Fruit fly (Drosophila melanogaster) whole organism, embryonic: Measurements from ENCODE around the gene Cyp28d2.
A peak's percentile ranks its signal among the peaks of the same experiment; 100 is the strongest.

Experiments
- Atf6 ChIP-seq: fragments of 200-800 bp; sonication (Bioruptor generic); IDR thresholded peaks from 2 replicates; pipeline ENCODE4 v1.3.6; 2022; ENCODE audit warnings: missing biosample characterization, missing genetic modification characterization
- CG10565 ChIP-seq: fragments of 200-800 bp; sonication (Bioruptor generic); optimal IDR thresholded peaks from 3 replicates; lab custom pipeline; 2016; ENCODE audit warnings: missing biosample characterization, mild to moderate bottlenecking, missing genetic modification characterization
- CG11085 ChIP-seq: fragments of 200-800 bp; sonication (Bioruptor generic); IDR thresholded peaks from 2 replicates; pipeline ENCODE4 v1.3.6; 2022; ENCODE audit warnings: missing biosample characterization, missing genetic modification characterization
- CG11456 ChIP-seq: fragments of 200-800 bp; sonication (Bioruptor generic); IDR thresholded peaks from 3 replicates; pipeline ENCODE4 v1.3.6; 2022; ENCODE audit warnings: missing biosample characterization, missing genetic modification characterization
- CG13775 ChIP-seq: fragments of 200-800 bp; sonication (Bioruptor generic); optimal IDR thresholded peaks from 3 replicates; lab custom pipeline; 2017; ENCODE audit warnings: missing biosample characterization, mild to moderate bottlenecking, missing genetic modification characterization
- CG13894 ChIP-seq: fragments of 200-800 bp; sonication (Bioruptor generic); optimal IDR thresholded peaks from 3 replicates; lab custom pipeline; 2018; ENCODE audit warnings: missing biosample characterization, mild to moderate bottlenecking, missing genetic modification characterization, moderate library complexity
- CG16779 ChIP-seq: fragments of 200-800 bp; sonication (Bioruptor generic); IDR thresholded peaks from 2 replicates; pipeline ENCODE4 v1.3.6; 2022; ENCODE audit warnings: missing biosample characterization, missing genetic modification characterization
- CG2120 ChIP-seq: fragments of 200-800 bp; sonication (Bioruptor generic); optimal IDR thresholded peaks from 3 replicates; lab custom pipeline; 2016; ENCODE audit warnings: missing biosample characterization, missing genetic modification characterization
- CG32532 ChIP-seq: fragments of 200-800 bp; sonication (Bioruptor generic); IDR thresholded peaks from 2 replicates; pipeline ENCODE4 v1.3.6; 2022; ENCODE audit warnings: missing biosample characterization, missing genetic modification characterization
- CG3281 ChIP-seq: fragments of 200-800 bp; sonication (Bioruptor generic); optimal IDR thresholded peaks from 3 replicates; lab custom pipeline; 2017; ENCODE audit warnings: missing biosample characterization, mild to moderate bottlenecking, missing genetic modification characterization
- CG33557 ChIP-seq: fragments of 200-800 bp; sonication (Bioruptor generic); optimal IDR thresholded peaks from 2 replicates; lab custom pipeline; 2019; ENCODE audit warnings: missing biosample characterization, mild to moderate bottlenecking, missing genetic modification characterization, moderate library complexity
- CG3407 ChIP-seq: fragments of 200-800 bp; sonication (Bioruptor generic); optimal IDR thresholded peaks from 2 replicates; lab custom pipeline; 2018; ENCODE audit warnings: missing biosample characterization, mild to moderate bottlenecking, missing genetic modification characterization
- CG43689 ChIP-seq: fragments of 200-800 bp; sonication (Bioruptor generic); IDR thresholded peaks from 2 replicates; pipeline ENCODE4 v1.3.6; 2022; ENCODE audit warnings: missing biosample characterization, missing genetic modification characterization
- CG4730 ChIP-seq: fragments of 200-800 bp; sonication (Bioruptor generic); IDR thresholded peaks from 2 replicates; pipeline ENCODE4 v1.3.6; 2022; ENCODE audit warnings: missing biosample characterization, missing genetic modification characterization
- CG6813 ChIP-seq: fragments of 200-800 bp; sonication (Bioruptor generic); optimal IDR thresholded peaks from 2 replicates; lab custom pipeline; 2017; ENCODE audit warnings: missing biosample characterization, missing genetic modification characterization, mild to moderate bottlenecking, moderate library complexity, missing genetic modification reagents
- CG7556 ChIP-seq: fragments of 200-800 bp; sonication (Bioruptor generic); optimal IDR thresholded peaks from 2 replicates; lab custom pipeline; 2017; ENCODE audit warnings: missing biosample characterization, mild to moderate bottlenecking, missing genetic modification characterization
- CG7745 ChIP-seq: fragments of 200-800 bp; sonication (Bioruptor generic); optimal IDR thresholded peaks from 2 replicates; lab custom pipeline; 2018; ENCODE audit warnings: missing biosample characterization, mild to moderate bottlenecking, missing genetic modification characterization, moderate library complexity
- CG7839 ChIP-seq: fragments of 200-800 bp; sonication (Bioruptor generic); optimal IDR thresholded peaks from 3 replicates; lab custom pipeline; 2018; ENCODE audit warnings: missing biosample characterization, mild to moderate bottlenecking, missing genetic modification characterization, moderate library complexity
- CG8281 ChIP-seq: fragments of 200-800 bp; sonication (Bioruptor generic); optimal IDR thresholded peaks from 2 replicates; lab custom pipeline; 2018; ENCODE audit warnings: missing biosample characterization, mild to moderate bottlenecking, missing genetic modification characterization, moderate library complexity
- CG8478 ChIP-seq: fragments of >200 bp; optimal IDR thresholded peaks from 2 replicates; lab custom pipeline; 2018
- Camta ChIP-seq: fragments of 200-800 bp; sonication (Bioruptor generic); optimal IDR thresholded peaks from 2 replicates; lab custom pipeline; 2016; ENCODE audit warnings: missing biosample characterization, missing genetic modification characterization
- CrebB ChIP-seq: fragments of 200-800 bp; sonication (Bioruptor generic); optimal IDR thresholded peaks from 3 replicates; lab custom pipeline; 2018; ENCODE audit warnings: missing biosample characterization, mild to moderate bottlenecking, missing genetic modification characterization
- Elba2 ChIP-seq: fragments of 200-800 bp; sonication (Bioruptor generic); optimal IDR thresholded peaks from 3 replicates; lab custom pipeline; 2016; ENCODE audit warnings: missing biosample characterization, missing genetic modification characterization
- Fer2 ChIP-seq: fragments of 200-800 bp; sonication (Bioruptor generic); optimal IDR thresholded peaks from 2 replicates; lab custom pipeline; 2018; ENCODE audit warnings: missing biosample characterization, mild to moderate bottlenecking, missing genetic modification characterization, moderate library complexity
- Gug ChIP-seq: fragments of 200-800 bp; sonication (Bioruptor generic); IDR thresholded peaks from 4 replicates; pipeline ENCODE4 v1.3.6; 2022; ENCODE audit warnings: missing biosample characterization, missing genetic modification characterization
- Hr78 ChIP-seq, 2 experiments: fragments of 200-800 bp in 1 of 2; fragments of >200 bp in 1 of 2; sonication (Bioruptor generic) in 1 of 2; optimal IDR thresholded peaks; 2 replicates each; lab custom pipeline; 2017 to 2019; ENCODE audit warnings: missing biosample characterization in 2 of 2, missing genetic modification characterization in 2 of 2, mild to moderate bottlenecking in 1 of 2, moderate library complexity in 1 of 2
- Oli ChIP-seq: fragments of 200-800 bp; sonication (Bioruptor generic); optimal IDR thresholded peaks from 2 replicates; lab custom pipeline; 2018; ENCODE audit warnings: missing biosample characterization, mild to moderate bottlenecking, missing genetic modification characterization, moderate library complexity
- Opbp ChIP-seq: fragments of 200-800 bp; sonication (Bioruptor generic); IDR thresholded peaks from 3 replicates; pipeline ENCODE4 v1.3.6; 2022; ENCODE audit warnings: missing biosample characterization, missing genetic modification characterization; ENCODE audit not compliant: partially characterized antibody
- Pdp1 ChIP-seq, 2 experiments: fragments of 200-800 bp; sonication (Bioruptor generic); optimal IDR thresholded peaks; 3 replicates each; lab custom pipeline; 2016; ENCODE audit warnings: missing biosample characterization in 2 of 2, missing genetic modification characterization in 2 of 2, mild to moderate bottlenecking in 1 of 2, moderate library complexity in 1 of 2
- Ptx1 ChIP-seq: fragments of 200-800 bp; sonication (Bioruptor generic); IDR thresholded peaks from 2 replicates; pipeline ENCODE4 v1.3.6; 2022; ENCODE audit warnings: missing biosample characterization, missing genetic modification characterization
- Taf1 ChIP-seq: fragments of 200-800 bp; sonication (Bioruptor generic); IDR thresholded peaks from 2 replicates; pipeline ENCODE4 v1.3.6; 2022; ENCODE audit warnings: missing biosample characterization, missing genetic modification characterization
- Vsx1 ChIP-seq: fragments of 200-800 bp; sonication (Bioruptor generic); optimal IDR thresholded peaks from 2 replicates; lab custom pipeline; 2017; ENCODE audit warnings: missing biosample characterization, mild to moderate bottlenecking, missing genetic modification characterization, missing genetic modification reagents
- cg ChIP-seq: fragments of 200-800 bp; sonication (Bioruptor generic); optimal IDR thresholded peaks from 3 replicates; lab custom pipeline; 2019; ENCODE audit warnings: missing biosample characterization, mild to moderate bottlenecking, missing genetic modification characterization, moderate library complexity
- corto ChIP-seq: fragments of 200-800 bp; sonication (Bioruptor generic); optimal IDR thresholded peaks from 2 replicates; lab custom pipeline; 2016; ENCODE audit warnings: missing biosample characterization, mild to moderate bottlenecking, missing genetic modification characterization, moderate library complexity
- disco-r ChIP-seq: fragments of 200-800 bp; sonication (Bioruptor generic); optimal IDR thresholded peaks from 2 replicates; lab custom pipeline; 2016; ENCODE audit warnings: missing biosample characterization, missing genetic modification characterization
- fru ChIP-seq: fragments of >200 bp; optimal IDR thresholded peaks from 2 replicates; lab custom pipeline; 2017
- gro ChIP-seq: fragments of 200-800 bp; sonication (Bioruptor generic); optimal IDR thresholded peaks from 2 replicates; lab custom pipeline; 2016; ENCODE audit warnings: missing biosample characterization, missing genetic modification characterization
- jigr1 ChIP-seq: fragments of 200-800 bp; sonication (Bioruptor generic); IDR thresholded peaks from 3 replicates; pipeline ENCODE4 v1.3.6; 2022; ENCODE audit warnings: missing biosample characterization, missing genetic modification characterization
- jumu ChIP-seq: fragments of 200-800 bp; sonication (Bioruptor generic); optimal IDR thresholded peaks from 3 replicates; lab custom pipeline; 2016; ENCODE audit warnings: missing biosample characterization, missing genetic modification characterization
- lov ChIP-seq, 2 experiments: fragments of 200-800 bp in 1 of 2; fragments of >200 bp in 1 of 2; sonication (Bioruptor generic) in 1 of 2; IDR thresholded peaks in 1 of 2; optimal IDR thresholded peaks in 1 of 2; 2 replicates in 1 of 2; 3 replicates in 1 of 2; pipeline versions ENCODE4 v1.3.6 to Lab custom; 2017 to 2022; ENCODE audit warnings: missing biosample characterization in 1 of 2, missing genetic modification characterization in 1 of 2
- maf-S ChIP-seq: fragments of 200-800 bp; sonication (Bioruptor generic); optimal IDR thresholded peaks from 2 replicates; lab custom pipeline; 2016; ENCODE audit warnings: missing biosample characterization, missing genetic modification characterization
- pzg ChIP-seq: fragments of 200-800 bp; sonication (Bioruptor generic); optimal IDR thresholded peaks from 3 replicates; lab custom pipeline; 2018; ENCODE audit warnings: missing biosample characterization, mild to moderate bottlenecking, missing genetic modification characterization, moderate library complexity
- so ChIP-seq: fragments of 200-800 bp; sonication (Bioruptor generic); IDR thresholded peaks from 3 replicates; pipeline ENCODE4 v1.3.6; 2022; ENCODE audit warnings: missing biosample characterization, missing genetic modification characterization
- ssp ChIP-seq: fragments of 200-800 bp; sonication (Bioruptor generic); IDR thresholded peaks from 2 replicates; pipeline ENCODE4 v1.3.6; 2022; ENCODE audit warnings: missing biosample characterization, missing genetic modification characterization
- sug ChIP-seq: fragments of 200-800 bp; optimal IDR thresholded peaks from 2 replicates; lab custom pipeline; 2019; ENCODE audit warnings: missing biosample characterization, mild to moderate bottlenecking, missing genetic modification characterization, moderate library complexity
- unc-4 ChIP-seq: fragments of 200-800 bp; sonication (Bioruptor generic); IDR thresholded peaks from 2 replicates; pipeline ENCODE4 v1.3.6; 2022; ENCODE audit warnings: missing biosample characterization, missing genetic modification characterization; ENCODE audit not compliant: partially characterized antibody
- wdn ChIP-seq: fragments of 200-800 bp; sonication (Bioruptor generic); IDR thresholded peaks from 2 replicates; pipeline ENCODE4 v1.3.6; 2022; ENCODE audit warnings: missing biosample characterization, missing genetic modification characterization
- wor ChIP-seq: fragments of 200-800 bp; sonication (Bioruptor generic); IDR thresholded peaks from 2 replicates; pipeline ENCODE4 v1.3.6; 2022; ENCODE audit warnings: missing biosample characterization, missing genetic modification characterization
- zf30C ChIP-seq: fragments of 200-800 bp; sonication (Bioruptor generic); optimal IDR thresholded peaks from 3 replicates; lab custom pipeline; 2018; ENCODE audit warnings: missing biosample characterization, mild to moderate bottlenecking, missing genetic modification characterization

Gene Cyp28d2

dm6 chr2L:5256036-5256846, 49.2 kb downstream of the Cyp28d2 start (continued):
- TF ChIP-seq CrebB (tag; lab: Kevin White, UChicago) (peak; percentile 33), Fer2 (no peak), CG2120 (GFP tag; lab: Kevin White, UChicago) (no peak), Ptx1 (GFP tag; lab: Robert Waterston, UW) (peak; percentile 55), CG8478 (lab: Kevin White, UChicago) (no peak), CG32532 (GFP tag; lab: Robert Waterston, UW) (no peak), Opbp (GFP tag; lab: Robert Waterston, UW) (no peak), jumu (GFP tag; lab: Kevin White, UChicago) (no peak), wdn (GFP tag; lab: Robert Waterston, UW) (no peak), CG7556 (GFP tag; lab: Kevin White, UChicago) (peak; percentile 45), jigr1 (GFP tag; lab: Robert Waterston, UW) (no peak), wor (GFP tag; lab: Robert Waterston, UW) (no peak), CG3281 (GFP tag; lab: Kevin White, UChicago) (no peak), fru (lab: Kevin White, UChicago) (no peak), CG11456 (no peak), sug (peak; percentile 67), Gug (GFP tag; lab: Robert Waterston, UW) (peak; percentile 15; the same call in 1 of the 4 replicates), so (GFP tag; lab: Robert Waterston, UW) (peak; percentile 69; the same call in 2 of the 3 replicates), CG4730 (0 out of 2 replicates have a peak, but pooled peaks have one; percentile 38), CG7745 (tag; lab: Kevin White, UChicago) (peak; percentile 85), cg (GFP tag; lab: Kevin White, UChicago) (peak; percentile 6), pzg (GFP tag; lab: Kevin White, UChicago) (no peak), disco-r (GFP tag; lab: Kevin White, UChicago) (no peak), Taf1 (no peak), CG33557 (GFP tag; lab: Kevin White, UChicago) (peak; percentile 90), lov (optimal IDR thresholded peaks at IDR 0.05; lab: Kevin White, UChicago) (no peak), lov (GFP tag; IDR thresholded peaks at IDR 0.05; lab: Robert Waterston, UW) (peak; percentile 80; the same call in 2 of the 3 replicates), CG13775 (GFP tag; lab: Kevin White, UChicago) (peak; percentile 4), Pdp1 (GFP tag; optimal IDR thresholded peaks at IDR 0.05; lab: Kevin White, UChicago) (peak; percentile 18 to 55), corto (GFP tag; lab: Kevin White, UChicago) (peak; percentile 79), ssp (GFP tag; lab: Robert Waterston, UW) (no peak), CG6813 (GFP tag; lab: Kevin White, UChicago) (peak; percentile 81), CG13894 (tag; lab: Kevin White, UChicago) (no peak), gro (GFP tag; lab: Kevin White, UChicago) (no peak), Oli (peak; percentile 29), unc-4 (no peak), zf30C (peak; percentile 13), CG43689 (GFP tag; lab: Robert Waterston, UW) (no peak), CG8281 (tag; lab: Kevin White, UChicago) (peak; percentile 39), CG7839 (tag; lab: Kevin White, UChicago) (peak; percentile 63), Vsx1 (GFP tag; lab: Kevin White, UChicago) (peak; percentile 53), Hr78 (GFP tag; optimal IDR thresholded peaks at IDR 0.05; lab: Kevin White, UChicago) (peak in 1 of 2 experiments; percentile 70), maf-S (no peak), Elba2 (GFP tag; lab: Kevin White, UChicago) (no peak), CG3407 (GFP tag; lab: Kevin White, UChicago) (peak; percentile 62), CG11085 (GFP tag; lab: Robert Waterston, UW) (no peak), Atf6 (GFP tag; lab: Robert Waterston, UW) (no peak), CG10565 (GFP tag; lab: Kevin White, UChicago) (no peak), CG16779 (GFP tag; lab: Robert Waterston, UW) (no peak), Camta (GFP tag; lab: Kevin White, UChicago) (peak; percentile 28)
